Worm (Caenorhabditis elegans) whole organism, mixed stage, embryonic: ENCODE results near the gene K02E2.11.

Experiments
- blmp-1 ChIP-seq: fragments of 150-350 bp; optimal IDR thresholded peaks from 2 replicates; lab custom pipeline; 2014; ENCODE audit warnings: missing biosample characterization, missing genetic modification characterization
- ceh-39 ChIP-seq: fragments of 150-350 bp; optimal IDR thresholded peaks from 2 replicates; lab custom pipeline; 2014; ENCODE audit warnings: missing biosample characterization, missing genetic modification characterization
- ceh-43 ChIP-seq: fragments of 200-800 bp; sonication (Bioruptor generic); optimal IDR thresholded peaks from 2 replicates; lab custom pipeline; 2018; ENCODE audit warnings: mild to moderate bottlenecking, missing genetic modification characterization, moderate library complexity, missing compliant biosample characterization
- ces-1 ChIP-seq: fragments of 150-350 bp; optimal IDR thresholded peaks from 2 replicates; lab custom pipeline; 2014; ENCODE audit warnings: missing biosample characterization, missing genetic modification reagents, missing genetic modification characterization
- cnd-1 ChIP-seq: fragments of 200-800 bp; sonication (Bioruptor generic); optimal IDR thresholded peaks from 2 replicates; lab custom pipeline; 2018; ENCODE audit warnings: mild to moderate bottlenecking, missing genetic modification characterization, missing compliant biosample characterization
- drap-1 ChIP-seq: fragments of 200-800 bp; sonication (Bioruptor generic); optimal IDR thresholded peaks from 3 replicates; lab custom pipeline; 2018; ENCODE audit warnings: mild to moderate bottlenecking, missing genetic modification characterization, missing compliant biosample characterization
- elt-3 ChIP-seq: fragments of 150-350 bp; optimal IDR thresholded peaks from 2 replicates; lab custom pipeline; 2014; ENCODE audit warnings: missing biosample characterization, missing genetic modification characterization
- ham-2 ChIP-seq: fragments of 200-800 bp; sonication (Bioruptor generic); optimal IDR thresholded peaks from 2 replicates; lab custom pipeline; 2018; ENCODE audit warnings: mild to moderate bottlenecking, missing genetic modification characterization, missing compliant biosample characterization
- hlh-1 ChIP-seq: fragments of 150-350 bp; optimal IDR thresholded peaks from 2 replicates; lab custom pipeline; 2014; ENCODE audit warnings: missing biosample characterization, missing genetic modification reagents, missing genetic modification characterization
- lin-32 ChIP-seq: fragments of 200-800 bp; sonication (Bioruptor generic); optimal IDR thresholded peaks from 2 replicates; lab custom pipeline; 2018; ENCODE audit warnings: mild to moderate bottlenecking, missing genetic modification characterization, missing compliant biosample characterization
- lsy-2 ChIP-seq: fragments of 150-350 bp; optimal IDR thresholded peaks from 2 replicates; lab custom pipeline; 2014; ENCODE audit warnings: missing biosample characterization, missing genetic modification characterization
- mep-1 ChIP-seq: fragments of 150-350 bp; optimal IDR thresholded peaks from 2 replicates; lab custom pipeline; 2017; ENCODE audit warnings: missing biosample characterization, missing genetic modification reagents, missing genetic modification characterization, inconsistent platforms
- mls-2 ChIP-seq: sonication (generic microtip); optimal IDR thresholded peaks from 2 replicates; lab custom pipeline; 2016; ENCODE audit warnings: mild to moderate bottlenecking, missing genetic modification characterization, moderate library complexity, missing compliant biosample characterization
- nhr-2 ChIP-seq: fragments of 150-350 bp; optimal IDR thresholded peaks from 2 replicates; lab custom pipeline; 2014; ENCODE audit warnings: missing biosample characterization, missing genetic modification characterization
- nhr-237 ChIP-seq: fragments of 150-350 bp; optimal IDR thresholded peaks from 2 replicates; lab custom pipeline; 2014; ENCODE audit warnings: missing biosample characterization, missing genetic modification characterization
- nhr-28 ChIP-seq: fragments of 150-350 bp; optimal IDR thresholded peaks from 2 replicates; lab custom pipeline; 2014; ENCODE audit warnings: missing biosample characterization, missing genetic modification characterization
- nhr-76 ChIP-seq: sonication (generic microtip); optimal IDR thresholded peaks from 2 replicates; lab custom pipeline; 2017; ENCODE audit warnings: missing biosample characterization, missing genetic modification characterization
- sem-2 ChIP-seq: fragments of 200-800 bp; sonication (Bioruptor generic); optimal IDR thresholded peaks from 2 replicates; lab custom pipeline; 2018; ENCODE audit warnings: mild to moderate bottlenecking, missing genetic modification characterization, missing compliant biosample characterization
- snpc-4 ChIP-seq: fragments of 150-350 bp; optimal IDR thresholded peaks from 2 replicates; lab custom pipeline; 2014; ENCODE audit warnings: missing biosample characterization, missing genetic modification characterization
- sptf-1 ChIP-seq: sonication (generic microtip); optimal IDR thresholded peaks from 2 replicates; lab custom pipeline; 2017; ENCODE audit warnings: mild to moderate bottlenecking, missing genetic modification characterization, moderate library complexity, missing compliant biosample characterization
- tbx-8 ChIP-seq: fragments of 200-800 bp; sonication (Bioruptor generic); optimal IDR thresholded peaks from 2 replicates; lab custom pipeline; 2018; ENCODE audit warnings: mild to moderate bottlenecking, missing genetic modification characterization, moderate library complexity, missing compliant biosample characterization
- unc-120 ChIP-seq: sonication (generic microtip); optimal IDR thresholded peaks from 2 replicates; lab custom pipeline; 2017; ENCODE audit warnings: missing genetic modification characterization, missing compliant biosample characterization; ENCODE audit not compliant: poor library complexity, severe bottlenecking
- unc-39 ChIP-seq: fragments of 150-350 bp; optimal IDR thresholded peaks from 2 replicates; lab custom pipeline; 2014; ENCODE audit warnings: missing biosample characterization, missing genetic modification characterization
- unc-62 ChIP-seq: fragments of 150-350 bp; optimal IDR thresholded peaks from 2 replicates; lab custom pipeline; 2014; ENCODE audit warnings: missing biosample characterization, missing genetic modification reagents, missing genetic modification characterization
- zip-8 ChIP-seq: fragments of 150-350 bp; optimal IDR thresholded peaks from 2 replicates; lab custom pipeline; 2014; ENCODE audit warnings: missing biosample characterization, missing genetic modification characterization
- ztf-11 ChIP-seq: fragments of 150-350 bp; optimal IDR thresholded peaks from 2 replicates; lab custom pipeline; 2014; ENCODE audit warnings: missing biosample characterization, missing genetic modification characterization

Gene K02E2.11

DNA sequence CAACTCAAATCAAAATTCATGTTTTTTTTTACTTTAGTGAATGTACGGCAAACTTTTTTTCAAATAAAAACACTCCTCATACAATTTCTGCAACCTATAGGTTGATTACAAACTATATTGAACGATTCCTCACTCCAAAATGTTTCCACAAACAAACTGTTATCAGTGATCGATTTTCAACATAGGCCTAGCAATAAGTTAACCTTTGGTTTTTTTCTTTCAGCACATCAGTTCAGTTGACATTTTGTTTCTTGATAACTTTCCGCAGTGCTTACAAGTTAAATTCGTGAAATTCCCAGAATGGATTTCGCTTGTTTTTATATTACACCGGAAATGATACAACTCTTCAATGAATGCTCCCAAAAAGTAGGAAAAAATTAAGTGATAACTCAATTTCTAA is 4.3 kb downstream of the K02E2.11 start, which contains the start of gene F53H2.1:
Gene F53H2.1, plus strand, starts transcription at position 301 of the 400 bp plus-strand sequence.
- no peak for TF ChIP-seq sptf-1 (tag; lab: Kevin White, UChicago)
- no peak for TF ChIP-seq hlh-1 (tag; lab: Kevin White, UChicago)
- no peak for TF ChIP-seq ces-1
- no peak for TF ChIP-seq cnd-1 (tag; lab: Kevin White, UChicago)
- TF ChIP-seq, all 35 proteins: peak for 0

DNA sequence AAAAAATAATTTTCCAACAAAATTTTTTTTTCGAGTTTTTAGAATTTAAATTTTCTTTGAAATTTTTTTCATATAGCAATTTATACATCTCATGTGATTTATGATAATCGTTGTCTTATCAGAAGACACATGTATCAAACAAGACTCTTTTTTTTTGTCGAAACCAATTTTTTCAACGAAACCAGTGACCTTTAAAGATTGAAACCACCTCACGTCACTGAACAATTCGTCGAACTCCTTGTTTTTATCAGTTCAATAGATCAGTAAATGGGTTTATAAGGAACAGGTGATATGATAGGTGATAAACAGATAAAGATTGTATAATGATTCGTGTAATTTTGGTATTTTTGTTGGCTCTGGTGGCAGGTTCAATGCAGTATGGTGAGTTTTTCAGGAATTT is 10.7 kb downstream of the K02E2.11 start, which contains the start of gene cnc-7:
Gene cnc-7, plus strand, starts transcription at position 301 of the 400 bp plus-strand sequence.
- no peak for TF ChIP-seq snpc-4 (tag; lab: Kevin White, UChicago)
- TF ChIP-seq cnd-1 (tag; lab: Kevin White, UChicago), result no peak
- no peak for TF ChIP-seq ham-2 (GFP tag; lab: Kevin White, UChicago)
- TF ChIP-seq drap-1 (GFP tag; lab: Kevin White, UChicago), result no peak
- TF ChIP-seq sem-2 (GFP tag; lab: Kevin White, UChicago), result no peak
- TF ChIP-seq nhr-2 (tag; lab: Kevin White, UChicago), result no peak
- TF ChIP-seq lsy-2 (tag; lab: Kevin White, UChicago), result no peak
- TF ChIP-seq nhr-237, result no peak
- no peak for TF ChIP-seq lin-32 (GFP tag; lab: Kevin White, UChicago)
- no peak for TF ChIP-seq nhr-28 (tag; lab: Kevin White, UChicago)
- TF ChIP-seq mep-1 (tag; lab: Kevin White, UChicago), result no peak
- no peak for TF ChIP-seq unc-39 (tag; lab: Kevin White, UChicago)
- TF ChIP-seq ces-1, result no peak
- TF ChIP-seq tbx-8, result no peak
- no peak for TF ChIP-seq ceh-39
- no peak for TF ChIP-seq ceh-43

DNA sequence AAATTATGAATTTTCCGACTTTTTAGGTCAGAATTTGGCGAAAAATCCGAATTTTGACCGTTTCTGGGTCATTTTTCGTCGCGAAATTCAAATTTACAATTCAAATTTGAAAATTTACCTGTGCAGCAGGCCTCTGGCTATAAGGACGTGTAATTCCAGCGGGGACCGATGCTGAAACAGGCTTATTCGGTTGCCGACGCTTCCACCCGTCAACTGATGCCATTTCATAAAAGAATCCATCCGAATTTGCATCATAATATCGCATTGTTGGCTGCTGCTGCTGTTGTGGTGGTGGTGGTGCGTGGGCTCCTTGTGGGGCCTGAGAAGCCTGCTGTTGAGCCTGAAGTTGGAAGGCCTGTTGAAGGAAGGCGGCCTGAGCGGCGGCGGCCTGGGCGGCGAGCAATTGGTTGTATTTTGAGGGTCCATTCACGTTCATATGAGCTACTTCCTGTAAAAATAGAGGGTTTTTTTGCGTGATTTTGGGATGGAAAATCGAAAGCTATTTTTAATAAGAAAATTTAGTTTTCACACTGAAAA is 16.5 kb downstream of the K02E2.11 start:
- TF ChIP-seq drap-1 (GFP tag; lab: Kevin White, UChicago) (peak; percentile 19), nhr-76 (no peak)
- TF ChIP-seq, all 35 proteins: peak for 1

DNA sequence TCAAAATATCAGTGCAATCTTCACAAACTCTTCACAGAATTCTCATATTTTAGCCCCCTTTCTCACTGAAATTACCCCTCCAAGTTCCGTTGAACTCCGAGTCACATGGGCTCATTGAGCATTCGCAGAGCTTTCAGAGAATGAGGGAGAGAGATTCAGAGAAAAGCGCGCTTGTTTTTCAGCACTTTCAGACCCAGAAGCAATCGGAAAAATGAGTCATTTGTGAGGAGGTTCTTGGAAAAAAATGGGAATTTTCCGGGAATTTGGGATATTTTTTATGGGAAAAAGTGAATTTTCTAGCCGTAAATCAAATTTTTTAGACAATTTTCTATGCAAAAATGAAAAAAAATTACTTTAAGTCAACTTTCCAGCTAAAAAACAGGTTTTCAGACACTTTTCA is 19.7 kb downstream of the K02E2.11 start:
- TF ChIP-seq nhr-28 (tag; lab: Kevin White, UChicago) (no peak), nhr-76 (no peak), mep-1 (tag; lab: Kevin White, UChicago) (no peak), tbx-8 (no peak), unc-62 (no peak), mls-2 (no peak), drap-1 (GFP tag; lab: Kevin White, UChicago) (no peak), blmp-1 (tag; lab: Kevin White, UChicago) (no peak), elt-3 (tag; lab: Kevin White, UChicago) (no peak), snpc-4 (tag; lab: Kevin White, UChicago) (no peak), lsy-2 (tag; lab: Kevin White, UChicago) (no peak), unc-120 (no peak)

DNA sequence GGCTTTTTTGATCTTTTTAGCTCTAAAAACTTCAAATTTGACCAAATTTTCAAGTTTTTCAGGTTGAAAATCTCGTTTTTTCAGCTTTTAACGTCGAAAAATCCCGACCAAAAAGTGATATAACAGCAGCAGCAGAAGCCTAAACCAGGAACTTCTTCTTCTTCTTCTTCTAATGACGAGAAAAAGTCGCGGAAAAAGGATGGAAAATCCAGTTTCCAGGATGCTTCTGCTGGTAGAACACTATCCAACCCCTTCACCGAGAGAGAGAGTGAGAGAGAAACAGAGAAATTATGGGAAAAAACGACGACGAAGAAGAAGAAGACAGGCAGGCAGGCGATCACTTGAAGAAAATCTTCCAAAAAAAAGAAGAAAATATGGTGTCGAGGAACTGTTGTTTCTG is 23.7 kb downstream of the K02E2.11 start:
- TF ChIP-seq zip-8 (tag; lab: Kevin White, UChicago), result no peak

DNA sequence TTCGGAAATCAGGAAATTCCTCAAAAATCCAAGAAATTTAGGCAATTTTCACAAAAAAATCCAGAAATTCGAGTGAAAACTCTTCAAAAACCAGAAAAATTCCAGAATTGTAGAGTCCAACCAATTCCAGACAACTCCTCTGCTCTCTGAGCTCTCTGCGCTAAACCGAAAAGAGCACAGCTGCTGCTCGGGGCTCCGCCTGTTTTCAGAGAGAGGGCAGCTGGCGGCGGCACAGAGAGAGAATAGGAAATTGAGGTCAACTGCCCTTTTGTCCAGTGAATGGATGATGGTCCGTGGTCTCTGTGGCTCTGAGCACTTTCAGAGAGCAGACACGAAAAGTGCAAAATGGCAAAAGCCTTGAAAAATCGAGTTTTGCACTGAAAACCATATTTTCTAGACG is 25.9 kb downstream of the K02E2.11 start:
- TF ChIP-seq mep-1 (tag; lab: Kevin White, UChicago) (no peak), lsy-2 (tag; lab: Kevin White, UChicago) (no peak), ham-2 (GFP tag; lab: Kevin White, UChicago) (no peak), sem-2 (GFP tag; lab: Kevin White, UChicago) (no peak), hlh-1 (tag; lab: Kevin White, UChicago) (peak; percentile 76), nhr-28 (tag; lab: Kevin White, UChicago) (no peak), ztf-11 (tag; lab: Kevin White, UChicago) (no peak)

DNA sequence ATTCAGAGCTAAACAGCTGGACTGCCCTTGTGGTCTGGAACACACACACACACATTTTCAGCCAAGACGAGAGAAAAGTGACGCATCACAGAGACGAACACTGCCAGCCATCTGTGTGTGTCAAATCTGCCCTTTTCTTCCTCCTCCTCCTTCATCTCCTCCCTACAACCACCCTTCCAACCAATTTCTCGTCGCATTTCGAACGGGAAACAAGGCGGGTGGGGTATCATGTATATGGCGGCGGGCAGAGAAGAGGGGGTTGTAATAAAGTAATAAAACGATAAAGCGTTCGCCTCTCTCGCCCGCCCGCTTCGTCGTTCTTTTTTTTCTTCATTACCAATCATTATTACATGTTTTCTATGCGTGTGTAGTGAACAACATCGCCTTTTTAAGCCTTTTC is 27.2 kb downstream of the K02E2.11 start:
- TF ChIP-seq drap-1 (GFP tag; lab: Kevin White, UChicago) (peak; percentile 64), cnd-1 (tag; lab: Kevin White, UChicago) (no peak), ham-2 (GFP tag; lab: Kevin White, UChicago) (peak; percentile 16), lin-32 (GFP tag; lab: Kevin White, UChicago) (peak; percentile 13), sptf-1 (tag; lab: Kevin White, UChicago) (peak; percentile 11), ceh-43 (no peak), unc-62 (no peak), sem-2 (GFP tag; lab: Kevin White, UChicago) (no peak), nhr-2 (tag; lab: Kevin White, UChicago) (peak; percentile 26), mls-2 (peak; percentile 52)
